Fruit fly (Drosophila melanogaster) whole organism, wandering third instar larva: ENCODE results near the gene CG12071.

Experiments used
- Abd-B ChIP-seq: fragments of >200 bp; optimal IDR thresholded peaks from 2 replicates; lab custom pipeline; 2017; ENCODE audit warnings: missing biosample characterization, missing genetic modification characterization
- CG32264 ChIP-seq: fragments of 200-800 bp; sonication (Bioruptor generic); optimal IDR thresholded peaks from 2 replicates; lab custom pipeline; 2016; ENCODE audit warnings: missing biosample characterization, missing genetic modification characterization
- CG9705 ChIP-seq: fragments of 200-800 bp; sonication (Bioruptor generic); optimal IDR thresholded peaks from 2 replicates; lab custom pipeline; 2018; ENCODE audit warnings: missing biosample characterization, mild to moderate bottlenecking, missing genetic modification characterization
- CrebA ChIP-seq: fragments of 200-800 bp; sonication (Bioruptor generic); optimal IDR thresholded peaks from 2 replicates; lab custom pipeline; 2016; ENCODE audit warnings: missing biosample characterization, mild to moderate bottlenecking, missing genetic modification characterization, borderline replicate concordance
- Dfd ChIP-seq: fragments of >200 bp; optimal IDR thresholded peaks from 2 replicates; lab custom pipeline; 2017; ENCODE audit warnings: missing biosample characterization, missing genetic modification characterization
- Dif ChIP-seq: fragments of 200-275, 200-300 bp; sonication (Bioruptor generic); optimal IDR thresholded peaks from 2 replicates; lab custom pipeline; 2018; ENCODE audit warnings: missing biosample characterization, missing genetic modification characterization; ENCODE audit not compliant: partially characterized antibody
- GATAd ChIP-seq: sonication (Bioruptor generic); optimal IDR thresholded peaks from 2 replicates; lab custom pipeline; 2016; ENCODE audit warnings: missing biosample characterization, missing genetic modification characterization
- HLH106 ChIP-seq: fragments of 200-800 bp; optimal IDR thresholded peaks from 3 replicates; lab custom pipeline; 2019; ENCODE audit warnings: missing biosample characterization, mild to moderate bottlenecking, missing genetic modification characterization, moderate library complexity
- Hnf4 ChIP-seq: fragments of 200-800 bp; sonication (Bioruptor generic); optimal IDR thresholded peaks from 2 replicates; lab custom pipeline; 2016; ENCODE audit warnings: missing biosample characterization, mild to moderate bottlenecking, missing genetic modification characterization
- Hr78 ChIP-seq: fragments of >200 bp; optimal IDR thresholded peaks from 2 replicates; lab custom pipeline; 2017; ENCODE audit warnings: missing biosample characterization, missing genetic modification characterization
- Hr83 ChIP-seq: fragments of 200-300 bp; sonication (Bioruptor generic); optimal IDR thresholded peaks from 2 replicates; lab custom pipeline; 2016; ENCODE audit warnings: missing biosample characterization, mild to moderate bottlenecking, missing genetic modification characterization, moderate library complexity; ENCODE audit not compliant: poor library complexity, severe bottlenecking
- Jra ChIP-seq: sonication (Bioruptor generic); optimal IDR thresholded peaks from 2 replicates; lab custom pipeline; 2016; ENCODE audit warnings: missing biosample characterization, missing genetic modification characterization
- Mio ChIP-seq: sonication (Bioruptor generic); optimal IDR thresholded peaks from 2 replicates; lab custom pipeline; 2016; ENCODE audit warnings: missing biosample characterization, missing genetic modification characterization
- Myc ChIP-seq: fragments of >200 bp; optimal IDR thresholded peaks from 2 replicates; lab custom pipeline; 2017
- N ChIP-seq: fragments of >200 bp; optimal IDR thresholded peaks from 2 replicates; lab custom pipeline; 2018; ENCODE audit warnings: missing biosample characterization, missing external identifiers, missing genetic modification characterization
- OdsH ChIP-seq: fragments of 200-800 bp; sonication (Bioruptor generic); optimal IDR thresholded peaks from 2 replicates; lab custom pipeline; 2016; ENCODE audit warnings: missing biosample characterization, mild to moderate bottlenecking, missing genetic modification characterization
- Rel ChIP-seq, 2 experiments: fragments of 200-800 bp; sonication (Bioruptor generic) in 1 of 2; optimal IDR thresholded peaks; 2 replicates in 1 of 2; 3 replicates in 1 of 2; lab custom pipeline; 2016 to 2019; ENCODE audit warnings: mild to moderate bottlenecking in 2 of 2, missing biosample characterization in 2 of 2, missing genetic modification characterization in 2 of 2, moderate library complexity in 1 of 2
- Vsx2 ChIP-seq: fragments of 200-300, 225-300 bp; sonication (Bioruptor generic); optimal IDR thresholded peaks from 2 replicates; lab custom pipeline; 2018; ENCODE audit warnings: missing biosample characterization, missing genetic modification characterization; ENCODE audit not compliant: partially characterized antibody
- brk ChIP-seq: fragments of 200-800 bp; sonication (Bioruptor generic); optimal IDR thresholded peaks from 2 replicates; lab custom pipeline; 2016; ENCODE audit warnings: missing biosample characterization, mild to moderate bottlenecking, missing genetic modification characterization
- dl ChIP-seq, 2 experiments: fragments of 175-275, 200-275 bp in 1 of 2; fragments of 200-275 bp in 1 of 2; sonication (Bioruptor generic); optimal IDR thresholded peaks; lab custom pipeline; 2018; ENCODE audit warnings: mild to moderate bottlenecking in 2 of 2, missing biosample characterization in 2 of 2, missing genetic modification characterization in 2 of 2, moderate library complexity in 2 of 2; ENCODE audit not compliant: partially characterized antibody in 2 of 2, insufficient read depth in 1 of 2
- dmrt93B ChIP-seq: fragments of 200-800 bp; sonication (Bioruptor generic); optimal IDR thresholded peaks from 2 replicates; lab custom pipeline; 2018; ENCODE audit warnings: missing biosample characterization, mild to moderate bottlenecking, missing genetic modification characterization
- dsf ChIP-seq: sonication (Bioruptor generic); optimal IDR thresholded peaks from 2 replicates; lab custom pipeline; 2016; ENCODE audit warnings: missing biosample characterization, missing genetic modification characterization, borderline replicate concordance
- ey ChIP-seq: fragments of 200-800 bp; sonication (Bioruptor generic); optimal IDR thresholded peaks from 2 replicates; lab custom pipeline; 2016; ENCODE audit warnings: missing biosample characterization, missing genetic modification characterization
- foxo ChIP-seq, 2 experiments: fragments of 200-800 bp; sonication (Bioruptor generic); optimal IDR thresholded peaks; 2 replicates in 1 of 2; 3 replicates in 1 of 2; lab custom pipeline; 2016 to 2017; ENCODE audit warnings: missing biosample characterization in 2 of 2, missing genetic modification characterization in 2 of 2
- fru ChIP-seq: fragments of 200-800 bp; sonication (Bioruptor generic); optimal IDR thresholded peaks from 3 replicates; lab custom pipeline; 2016; ENCODE audit warnings: missing biosample characterization, mild to moderate bottlenecking, missing genetic modification characterization
- h ChIP-seq: fragments of 200-800 bp; sonication (Bioruptor generic); optimal IDR thresholded peaks from 3 replicates; lab custom pipeline; 2016; ENCODE audit warnings: missing biosample characterization, mild to moderate bottlenecking, missing genetic modification characterization
- lola ChIP-seq: fragments of >200 bp; optimal IDR thresholded peaks from 2 replicates; lab custom pipeline; 2017; ENCODE audit warnings: missing biosample characterization, missing genetic modification characterization
- pan ChIP-seq: fragments of >200 bp; optimal IDR thresholded peaks from 2 replicates; lab custom pipeline; 2017
- psq ChIP-seq: fragments of 200-800 bp; sonication (Bioruptor generic); optimal IDR thresholded peaks from 3 replicates; lab custom pipeline; 2017; ENCODE audit warnings: missing biosample characterization, mild to moderate bottlenecking, missing genetic modification characterization, moderate library complexity
- sage ChIP-seq: fragments of 200-800 bp; sonication (Bioruptor generic); optimal IDR thresholded peaks from 2 replicates; lab custom pipeline; 2016; ENCODE audit warnings: missing biosample characterization, mild to moderate bottlenecking, missing genetic modification characterization
- tai ChIP-seq: sonication (Bioruptor generic); optimal IDR thresholded peaks from 2 replicates; lab custom pipeline; 2016; ENCODE audit warnings: missing biosample characterization, missing genetic modification characterization
- usp ChIP-seq: fragments of >200 bp; optimal IDR thresholded peaks from 2 replicates; lab custom pipeline; 2017; ENCODE audit warnings: missing biosample characterization, missing genetic modification characterization
- woc ChIP-seq: sonication (Bioruptor generic); optimal IDR thresholded peaks from 2 replicates; lab custom pipeline; 2016; ENCODE audit warnings: missing biosample characterization, mild to moderate bottlenecking, missing genetic modification characterization

Gene CG12071

DNA sequence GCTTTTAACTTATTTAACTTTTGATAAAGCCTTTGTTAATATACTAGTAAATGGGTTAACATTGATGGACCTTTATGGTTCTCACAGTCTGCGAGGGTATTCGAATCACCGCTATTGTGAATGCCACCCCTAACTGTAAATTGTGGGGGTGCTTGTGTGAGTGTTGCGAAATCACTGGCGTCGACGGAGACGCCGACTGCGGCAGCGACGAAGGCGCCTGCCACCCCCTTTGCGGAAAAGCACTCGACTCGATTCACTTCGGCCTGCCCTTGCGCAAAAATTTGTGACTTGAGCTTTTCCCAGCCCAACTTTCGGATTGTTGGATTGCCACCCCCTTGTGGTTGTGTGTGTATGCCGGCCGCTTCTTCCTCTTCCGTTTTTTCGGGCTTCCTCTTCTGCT, 803 bp downstream of the CG12071 start:
- TF ChIP-seq ey (GFP tag; lab: Kevin White, UChicago): no peak
- TF ChIP-seq usp (GFP tag; lab: Kevin White, UChicago): no peak
- no peak for TF ChIP-seq Hr83 (GFP tag; lab: Kevin White, UChicago)
- TF ChIP-seq Hnf4 (GFP tag; lab: Kevin White, UChicago): no peak
- TF ChIP-seq CG32264 (GFP tag; lab: Kevin White, UChicago): no peak
- TF ChIP-seq Rel (GFP tag; optimal IDR thresholded peaks at IDR 0.05; lab: Kevin White, UChicago): no peak
- no peak for TF ChIP-seq Rel (tag; optimal IDR thresholded peaks at IDR 0.05; lab: Kevin White, UChicago)
- no peak for TF ChIP-seq fru (GFP tag; lab: Kevin White, UChicago)
- no peak for TF ChIP-seq CrebA (GFP tag; lab: Kevin White, UChicago)
- no peak for TF ChIP-seq woc
- no peak for TF ChIP-seq CG9705
- TF ChIP-seq GATAd (GFP tag; lab: Kevin White, UChicago): no peak
- no peak for TF ChIP-seq Dif (GFP tag; lab: Kevin White, UChicago)
- TF ChIP-seq Abd-B (GFP tag; lab: Kevin White, UChicago): no peak

dm6 chr3R:30878105-30878504, 2.7 kb downstream of the CG12071 start:
- TF ChIP-seq Dfd (peak; percentile 96), sage (GFP tag; lab: Kevin White, UChicago) (no peak)
- TF ChIP-seq, all 38 proteins: peak for 1

dm6 chr3R:30876136-30876683, 4.6 kb downstream of the CG12071 start, which contains the start of gene CG15546:
CG15546 (minus strand) TSS chr3R:30876186.
- TF ChIP-seq OdsH (GFP tag; lab: Kevin White, UChicago) (no peak), HLH106 (tag; lab: Kevin White, UChicago) (peak; percentile 38), foxo (GFP tag; optimal IDR thresholded peaks at IDR 0.05; lab: Kevin White, UChicago) (peak in 1 of 2 experiments; percentile 13), dsf (GFP tag; lab: Kevin White, UChicago) (no peak), pan (lab: Kevin White, UChicago) (no peak), Jra (GFP tag; lab: Kevin White, UChicago) (no peak), ey (GFP tag; lab: Kevin White, UChicago) (peak; percentile 7), Hr78 (no peak), h (GFP tag; lab: Kevin White, UChicago) (peak; percentile 15)

- TF ChIP-seq brk (GFP tag; lab: Kevin White, UChicago): no peak
- TF ChIP-seq Rel (GFP tag; optimal IDR thresholded peaks at IDR 0.05; lab: Kevin White, UChicago): no peak
- no peak for TF ChIP-seq Rel (tag; optimal IDR thresholded peaks at IDR 0.05; lab: Kevin White, UChicago)
- TF ChIP-seq CrebA (GFP tag; lab: Kevin White, UChicago): no peak
- no peak for TF ChIP-seq tai (GFP tag; lab: Kevin White, UChicago)
- TF ChIP-seq Abd-B (GFP tag; lab: Kevin White, UChicago): no peak
- no peak for TF ChIP-seq Vsx2 (GFP tag; lab: Kevin White, UChicago)
- no peak for TF ChIP-seq fru (GFP tag; lab: Kevin White, UChicago)
- TF ChIP-seq lola: no peak
- TF ChIP-seq Mio: no peak
- TF ChIP-seq dl (GFP tag; optimal IDR thresholded peaks at IDR 0.05; lab: Kevin White, UChicago; ENCODE audit: insufficient read depth in 1 of 2, partially characterized antibody in 2 of 2): no peak
- no peak for TF ChIP-seq h (GFP tag; lab: Kevin White, UChicago)
- TF ChIP-seq Myc (lab: Kevin White, UChicago): no peak
- TF ChIP-seq HLH106 (tag; lab: Kevin White, UChicago): no peak
- no peak for TF ChIP-seq dmrt93B (GFP tag; lab: Kevin White, UChicago)
- no peak for TF ChIP-seq N (GFP tag; lab: Kevin White, UChicago)
- no peak for TF ChIP-seq psq (GFP tag; lab: Kevin White, UChicago)
Observed at dm6 chr3R:30874679-30875078, 6.1 kb downstream of the CG12071 start.
